Fruit fly (Drosophila melanogaster) ovary, adult (tissue): Measurements from ENCODE around the gene Ir75a.
A peak's percentile ranks its signal among the peaks of the same experiment; 100 is the strongest.

Source experiments
- CG17801 ChIP-seq: fragments of 200-800 bp; optimal IDR thresholded peaks from 2 replicates; lab custom pipeline; 2019; ENCODE audit warnings: missing biosample characterization, mild to moderate bottlenecking, missing genetic modification characterization, moderate library complexity; ENCODE audit not compliant: partially characterized antibody

Gene Ir75a

DNA sequence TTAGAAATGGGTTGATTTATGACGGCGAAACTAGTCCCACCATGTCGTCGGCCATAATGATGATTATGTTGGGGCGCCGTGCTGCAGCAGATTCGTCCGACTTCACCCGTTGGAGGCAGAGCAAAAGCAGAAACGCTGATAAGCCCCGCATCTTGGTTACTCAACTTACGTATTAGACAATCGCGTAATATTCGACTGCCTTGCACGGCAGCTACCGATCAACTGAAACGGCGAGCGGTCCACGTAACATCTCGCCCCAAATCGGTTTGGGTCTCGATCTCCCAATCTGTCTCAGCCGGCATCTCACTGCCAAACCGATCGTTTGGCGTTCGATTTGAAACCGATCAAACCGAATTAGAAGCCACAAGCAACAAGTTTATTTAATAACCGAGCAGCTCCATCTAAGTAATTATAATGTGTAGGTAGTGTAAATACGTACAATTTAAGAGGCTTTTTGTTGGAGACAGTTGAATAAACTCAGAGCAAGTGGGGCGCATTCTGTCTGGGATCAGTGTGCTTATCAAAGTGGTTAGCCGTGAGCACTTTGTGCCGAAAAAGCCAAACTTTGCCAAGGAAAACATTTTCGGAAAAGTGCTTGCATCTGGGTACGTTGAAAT, 9.0 kb downstream of the Ir75a start, which contains the start of gene CG32191:
Gene CG32191, minus strand, starts transcription at position 550 of the 617 bp plus-strand sequence.
- TF ChIP-seq CG17801 (GFP tag; lab: Kevin White, UChicago) = no peak

DNA sequence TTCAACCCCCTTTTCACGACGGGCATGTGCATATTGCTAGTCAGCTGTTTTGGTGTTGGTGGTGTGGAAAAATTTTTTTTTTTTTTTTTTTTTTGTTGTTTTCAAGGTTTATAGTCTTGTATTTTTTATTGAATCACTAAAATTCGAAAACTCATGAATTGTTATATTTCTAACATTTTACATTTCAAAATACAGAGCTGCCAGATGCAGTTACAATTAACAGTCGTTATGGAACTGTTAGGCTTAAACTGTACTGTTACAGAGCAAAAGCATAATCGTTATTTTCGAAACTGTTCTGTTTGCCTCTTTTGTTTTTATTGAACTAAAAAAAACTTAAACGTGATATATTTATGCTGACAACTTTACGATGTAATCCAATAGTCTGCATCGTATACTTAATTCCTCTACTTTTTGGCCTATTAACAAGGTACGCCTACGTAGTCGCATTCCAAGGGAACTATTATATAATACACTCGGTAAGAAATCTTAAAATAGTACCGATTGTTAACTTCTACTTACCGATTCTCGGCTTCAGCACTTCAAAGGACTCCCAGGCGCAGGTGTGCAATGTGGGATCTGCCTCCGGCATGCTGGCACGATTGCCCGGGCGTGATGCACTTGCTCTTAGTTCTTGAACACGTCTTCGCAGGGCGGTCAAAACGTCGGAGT, 11.2 kb downstream of the Ir75a start, which contains the start of gene CG32187:
Gene CG32187, minus strand, starts transcription at position 9 of the 669 bp plus-strand sequence.
- TF ChIP-seq CG17801 (GFP tag; lab: Kevin White, UChicago) = no peak

DNA sequence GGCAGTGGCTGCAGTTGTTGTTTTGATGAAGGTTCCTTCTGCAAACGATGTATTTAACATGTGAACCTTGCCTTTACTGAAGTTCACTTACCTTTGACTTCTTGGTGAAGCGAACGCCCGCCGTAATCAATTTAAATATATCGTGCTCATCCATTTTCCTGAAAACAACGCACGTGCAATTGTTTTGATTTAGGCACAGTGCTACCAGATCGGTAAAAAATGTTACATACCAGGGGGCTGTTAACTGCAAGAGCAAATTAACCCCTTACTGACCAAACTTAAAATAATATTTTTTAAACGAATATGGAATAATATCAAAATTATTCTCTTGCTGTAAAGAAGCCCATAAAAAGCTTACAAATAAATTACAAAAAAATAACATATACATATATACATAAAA, 13.2 kb downstream of the Ir75a start, which contains the start of gene ais:
Gene ais, minus strand, starts transcription at position 205 of the 400 bp plus-strand sequence.
- TF ChIP-seq CG17801 (GFP tag; lab: Kevin White, UChicago) = peak; percentile 30

DNA sequence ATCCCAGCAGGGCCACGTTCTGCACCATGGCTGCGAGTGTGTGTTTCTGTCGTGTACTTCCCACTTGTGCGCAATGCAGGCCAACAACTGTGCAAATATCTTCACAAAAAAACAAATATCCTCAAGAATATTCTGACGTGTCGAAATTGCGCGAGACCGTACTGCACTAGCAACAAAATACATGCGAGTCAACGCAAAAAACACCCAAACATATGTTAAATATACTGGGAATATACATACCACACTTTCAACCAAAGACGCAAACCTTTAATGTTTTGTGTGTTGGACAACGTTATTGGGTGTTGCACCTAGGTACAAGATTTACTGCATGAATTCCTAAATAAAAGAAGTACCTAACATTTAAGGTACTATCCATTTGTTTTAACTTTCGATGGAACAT, 15.6 kb downstream of the Ir75a start, which contains the start of gene NUCB1:
Gene NUCB1, minus strand, starts transcription at position 173 of the 400 bp plus-strand sequence.
- peak; percentile 51 for TF ChIP-seq CG17801 (GFP tag; lab: Kevin White, UChicago)

DNA sequence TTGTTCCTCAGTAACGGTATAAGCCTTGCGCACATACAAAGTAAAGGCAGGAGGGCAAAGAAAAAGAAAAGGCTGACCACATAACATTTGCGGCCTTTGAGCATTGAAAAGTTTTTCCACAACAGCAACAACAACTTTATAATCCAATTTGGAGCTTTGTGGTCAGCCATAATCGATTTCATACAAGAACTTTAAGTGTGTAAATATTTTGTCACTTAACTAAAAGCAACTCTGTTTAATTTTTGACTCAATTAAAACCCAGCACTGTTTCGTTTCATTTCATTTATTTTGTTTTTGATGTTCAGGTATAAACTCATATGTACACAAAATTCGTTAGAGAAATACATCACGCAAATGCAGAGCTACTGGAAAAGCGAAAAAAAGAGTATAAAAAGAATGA, 20.2 kb downstream of the Ir75a start, which contains the start of gene CG42816:
Gene CG42816, minus strand, starts transcription at position 101 of the 400 bp plus-strand sequence.
- no peak for TF ChIP-seq CG17801 (GFP tag; lab: Kevin White, UChicago)

DNA sequence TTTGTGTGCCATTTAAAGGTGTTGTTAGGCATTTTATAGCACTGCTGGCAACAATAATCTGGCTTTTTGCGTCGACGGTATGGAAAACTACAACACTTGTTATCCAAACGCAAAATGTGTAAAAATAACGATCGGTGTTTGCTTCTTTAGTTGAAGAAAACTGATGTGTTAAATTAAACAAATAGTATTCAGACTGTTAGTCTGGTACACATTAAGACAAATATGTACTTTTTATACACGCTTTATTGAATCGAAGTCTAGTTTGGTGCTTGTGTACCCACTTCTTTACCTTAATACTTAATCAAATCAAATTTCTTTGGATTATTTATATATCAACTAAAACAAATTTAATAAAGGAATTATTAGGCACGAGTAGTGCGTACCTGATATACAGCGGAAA, 26.2 kb downstream of the Ir75a start:
- TF ChIP-seq CG17801 (GFP tag; lab: Kevin White, UChicago) = no peak

DNA sequence AAGACGTTTGTCGTGTGGAACGTTAAGA, 26.4 kb downstream of the Ir75a start, which contains the start of gene CG42815:
Gene CG42815, minus strand, starts transcription at position 20 of the 28 bp plus-strand sequence.
- no peak for TF ChIP-seq CG17801 (GFP tag; lab: Kevin White, UChicago)

DNA sequence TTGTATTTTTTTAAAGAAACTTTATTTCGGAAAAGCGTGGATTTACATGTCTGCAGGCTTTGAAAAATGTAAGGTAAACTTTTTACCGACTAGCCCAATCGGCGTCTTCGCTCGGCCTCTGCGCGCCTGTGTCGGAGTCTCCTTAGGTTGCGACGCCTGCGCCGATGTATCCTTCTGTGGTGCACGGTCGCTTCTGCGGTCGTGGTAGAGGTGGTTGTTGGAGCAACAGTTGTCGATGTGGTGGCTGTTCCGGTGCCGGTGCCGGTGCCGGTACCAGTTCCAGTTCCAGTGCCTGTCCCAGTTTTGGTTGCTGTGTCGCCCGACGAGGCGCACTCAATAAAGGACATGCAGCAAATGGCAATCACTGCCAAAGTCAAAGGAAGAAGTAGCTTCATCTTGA, 26.7 kb downstream of the Ir75a start:
- TF ChIP-seq CG17801 (GFP tag; lab: Kevin White, UChicago) = no peak
